Worm (Caenorhabditis elegans) whole organism, young adult: ENCODE measurements around the gene pal-1.

Experiments
- C06A6.2 ChIP-seq: fragments of 200-800 bp; sonication (Bioruptor generic); conservative IDR thresholded peaks from 2 replicates; pipeline ENCODE4 v1.3.6; 2022; ENCODE audit warnings: missing genetic modification characterization, missing compliant biosample characterization
- F10E7.11 ChIP-seq: sonication (generic microtip); optimal IDR thresholded peaks from 2 replicates; lab custom pipeline; 2017; ENCODE audit warnings: mild to moderate bottlenecking, missing genetic modification characterization, moderate library complexity, missing compliant biosample characterization
- F39B2.1 ChIP-seq: fragments of 200-800 bp; sonication (Bioruptor generic); IDR thresholded peaks from 2 replicates; pipeline ENCODE4 v1.3.6; 2022; ENCODE audit warnings: missing genetic modification reagents, missing genetic modification characterization, missing compliant biosample characterization
- Y53G8AR.9 ChIP-seq: fragments of 200-800 bp; sonication (Bioruptor generic); conservative IDR thresholded peaks from 2 replicates; pipeline ENCODE4 v1.3.6; 2022; ENCODE audit warnings: missing genetic modification reagents, missing genetic modification characterization, missing compliant biosample characterization
- Y67H2A.10 ChIP-seq: fragments of 200-800 bp; sonication (Bioruptor generic); conservative IDR thresholded peaks from 2 replicates; pipeline ENCODE4 v1.3.6; 2022; ENCODE audit warnings: missing genetic modification reagents, missing genetic modification characterization, missing compliant biosample characterization
- atf-7 ChIP-seq: sonication (generic microtip); optimal IDR thresholded peaks from 2 replicates; lab custom pipeline; 2017; ENCODE audit warnings: mild to moderate bottlenecking, missing genetic modification characterization, missing compliant biosample characterization
- attf-5 ChIP-seq: fragments of 200-800 bp; sonication (Bioruptor generic); optimal IDR thresholded peaks from 2 replicates; lab custom pipeline; 2018; ENCODE audit warnings: mild to moderate bottlenecking, missing genetic modification characterization, missing compliant biosample characterization
- ceh-27 ChIP-seq: fragments of 200-800 bp; sonication (Bioruptor generic); optimal IDR thresholded peaks from 2 replicates; lab custom pipeline; 2018; ENCODE audit warnings: mild to moderate bottlenecking, missing genetic modification characterization, moderate library complexity, missing compliant biosample characterization
- ceh-40 ChIP-seq: fragments of 200-800 bp; sonication (Bioruptor generic); IDR thresholded peaks from 2 replicates; pipeline ENCODE4 v1.3.6; 2022; ENCODE audit warnings: missing genetic modification characterization, missing compliant biosample characterization
- ceh-91 ChIP-seq: fragments of 200-800 bp; sonication (Bioruptor generic); IDR thresholded peaks from 2 replicates; pipeline ENCODE4 v1.3.6; 2022; ENCODE audit warnings: missing genetic modification reagents, missing genetic modification characterization, missing compliant biosample characterization
- die-1 ChIP-seq: sonication (generic microtip); optimal IDR thresholded peaks from 2 replicates; lab custom pipeline; 2016; ENCODE audit warnings: missing genotype, mild to moderate bottlenecking, missing genetic modification characterization, missing compliant biosample characterization
- egl-44 ChIP-seq: fragments of 200-800 bp; sonication (Bioruptor generic); IDR thresholded peaks from 2 replicates; pipeline ENCODE4 v1.3.6; 2022; ENCODE audit warnings: missing genetic modification reagents, missing genetic modification characterization, missing compliant biosample characterization
- egrh-3 ChIP-seq: fragments of 200-800 bp; sonication (Bioruptor generic); IDR thresholded peaks from 2 replicates; pipeline ENCODE4 v1.3.6; 2022; ENCODE audit warnings: missing genetic modification reagents, missing genetic modification characterization, missing compliant biosample characterization
- ekl-4 ChIP-seq: fragments of 200-800 bp; sonication (Bioruptor generic); IDR thresholded peaks from 2 replicates; pipeline ENCODE4 v1.3.6; 2022; ENCODE audit warnings: missing genetic modification reagents, missing genetic modification characterization, missing compliant biosample characterization
- gei-17 ChIP-seq: fragments of 200-800 bp; sonication (Bioruptor generic); optimal IDR thresholded peaks from 2 replicates; lab custom pipeline; 2018; ENCODE audit warnings: mild to moderate bottlenecking, missing genetic modification characterization, missing compliant biosample characterization
- hlh-26 ChIP-seq: fragments of 200-800 bp; sonication (Bioruptor generic); conservative IDR thresholded peaks from 2 replicates; pipeline ENCODE4 v1.3.6; 2022; ENCODE audit warnings: missing genetic modification reagents, missing genetic modification characterization, missing compliant biosample characterization
- hsf-1 ChIP-seq: fragments of 200-800 bp; sonication (Bioruptor generic); IDR thresholded peaks from 2 replicates; pipeline ENCODE4 v1.3.6; 2022; ENCODE audit warnings: missing genetic modification reagents, missing genetic modification characterization, missing compliant biosample characterization
- let-526 ChIP-seq: fragments of 200-800 bp; sonication (Bioruptor generic); IDR thresholded peaks from 2 replicates; pipeline ENCODE4 v1.3.6; 2022; ENCODE audit warnings: missing genetic modification reagents, missing genetic modification characterization, missing compliant biosample characterization
- lin-54 ChIP-seq: fragments of 200-800 bp; sonication (Bioruptor generic); optimal IDR thresholded peaks from 2 replicates; lab custom pipeline; 2018; ENCODE audit warnings: mild to moderate bottlenecking, missing genetic modification characterization, missing compliant biosample characterization
- madf-3 ChIP-seq: fragments of 200-800 bp; sonication (Bioruptor generic); IDR thresholded peaks from 2 replicates; pipeline ENCODE4 v1.3.6; 2022; ENCODE audit warnings: missing genetic modification reagents, missing genetic modification characterization, missing compliant biosample characterization
- madf-6 ChIP-seq: fragments of 200-800 bp; sonication (Bioruptor generic); IDR thresholded peaks from 2 replicates; pipeline ENCODE4 v1.3.6; 2022; ENCODE audit warnings: missing genetic modification reagents, missing genetic modification characterization, missing compliant biosample characterization
- madf-8 ChIP-seq: fragments of 200-800 bp; sonication (Bioruptor generic); conservative IDR thresholded peaks from 2 replicates; pipeline ENCODE4 v1.3.6; 2022; ENCODE audit warnings: missing genetic modification reagents, missing genetic modification characterization, missing compliant biosample characterization
- mes-4 ChIP-seq: sonication (generic microtip); optimal IDR thresholded peaks from 2 replicates; lab custom pipeline; 2016; ENCODE audit warnings: missing genotype, missing genetic modification characterization, missing compliant biosample characterization
- nfya-2 ChIP-seq: fragments of 200-800 bp; sonication (Bioruptor generic); IDR thresholded peaks from 2 replicates; pipeline ENCODE4 v1.3.6; 2022; ENCODE audit warnings: missing genetic modification reagents, missing genetic modification characterization, missing compliant biosample characterization
- rcor-1 ChIP-seq: fragments of 200-800 bp; sonication (Bioruptor generic); IDR thresholded peaks from 2 replicates; pipeline ENCODE4 v1.3.6; 2022; ENCODE audit warnings: missing genetic modification reagents, missing genetic modification characterization, missing compliant biosample characterization
- rpc-1 ChIP-seq, 2 experiments: fragments of 150-350 bp in 1 of 2; sonication (generic microtip) in 1 of 2; optimal IDR thresholded peaks; 2 replicates each; lab custom pipeline; 2014 to 2018; ENCODE audit warnings: missing biosample characterization in 1 of 2, missing genetic modification characterization in 1 of 2, missing genetic modification reagents in 1 of 2, missing genotype in 1 of 2
- snpc-3.4 ChIP-seq: sonication (generic microtip); optimal IDR thresholded peaks from 2 replicates; lab custom pipeline; 2017; ENCODE audit warnings: missing genetic modification characterization, mild to moderate bottlenecking, missing compliant biosample characterization, antibody characterized with exemption, moderate library complexity, missing genotype, missing genetic modification reagents
- sptf-2 ChIP-seq: fragments of 200-800 bp; sonication (Bioruptor generic); optimal IDR thresholded peaks from 2 replicates; lab custom pipeline; 2018; ENCODE audit warnings: mild to moderate bottlenecking, missing genetic modification characterization, missing compliant biosample characterization
- tbp1 ChIP-seq: fragments of 200-800 bp; sonication (Bioruptor generic); optimal IDR thresholded peaks from 2 replicates; lab custom pipeline; 2018; ENCODE audit warnings: mild to moderate bottlenecking, missing genetic modification characterization, missing compliant biosample characterization
- unc-130 ChIP-seq: sonication (generic microtip); optimal IDR thresholded peaks from 2 replicates; lab custom pipeline; 2016; ENCODE audit warnings: missing genetic modification reagents, missing genetic modification characterization, missing compliant biosample characterization
- unc-62 ChIP-seq: fragments of 150-350 bp; optimal IDR thresholded peaks from 2 replicates; lab custom pipeline; 2014; ENCODE audit warnings: missing biosample characterization, missing genetic modification reagents, missing genetic modification characterization
- zim-3 ChIP-seq: sonication (generic microtip); optimal IDR thresholded peaks from 2 replicates; lab custom pipeline; 2017; ENCODE audit warnings: mild to moderate bottlenecking, missing genetic modification characterization, moderate library complexity, missing compliant biosample characterization
- ztf-25 ChIP-seq: fragments of 200-800 bp; sonication (Bioruptor generic); IDR thresholded peaks from 2 replicates; pipeline ENCODE4 v1.3.6; 2022; ENCODE audit warnings: missing genetic modification reagents, missing genetic modification characterization, missing compliant biosample characterization

Gene pal-1

ce11 chrIII:4811195-4811594 is 1.8 kb upstream of the pal-1 start, which contains the start of gene C38D4.7:
Gene C38D4.7 (minus strand): TSS chrIII:4811295.
- TF ChIP-seq unc-130 (GFP tag; lab: Kevin White, UChicago) (no peak), sptf-2 (GFP tag; lab: Kevin White, UChicago) (no peak), rpc-1 (optimal IDR thresholded peaks at IDR 0.05; lab: Kevin White, UChicago) (no peak), rpc-1 (tag; optimal IDR thresholded peaks at IDR 0.05; lab: Kevin White, UChicago) (no peak), hlh-26 (GFP tag; lab: Robert Waterston, UW) (no peak), egrh-3 (GFP tag; lab: Robert Waterston, UW) (no peak), Y53G8AR.9 (GFP tag; lab: Robert Waterston, UW) (no peak), egl-44 (GFP tag; lab: Robert Waterston, UW) (no peak), Y67H2A.10 (GFP tag; lab: Robert Waterston, UW) (no peak), snpc-3.4 (tag; lab: Kevin White, UChicago) (no peak), ceh-91 (GFP tag; lab: Robert Waterston, UW) (no peak), madf-8 (GFP tag; lab: Robert Waterston, UW) (no peak), C06A6.2 (GFP tag; lab: Robert Waterston, UW) (no peak), let-526 (GFP tag; lab: Robert Waterston, UW) (no peak), zim-3 (tag; lab: Kevin White, UChicago) (no peak)

- TF ChIP-seq die-1 (tag; lab: Kevin White, UChicago) = no peak
- no peak for TF ChIP-seq atf-7 (tag; lab: Kevin White, UChicago)
- TF ChIP-seq madf-6 (GFP tag; lab: Robert Waterston, UW) = peak; percentile 47; the same call in 1 of the 2 replicates
- TF ChIP-seq snpc-3.4 (tag; lab: Kevin White, UChicago) = peak; percentile 26
- peak; percentile 18; the same call in 1 of the 2 replicates for TF ChIP-seq hsf-1 (GFP tag; lab: Robert Waterston, UW)
- TF ChIP-seq madf-3 (GFP tag; lab: Robert Waterston, UW) = 0 out of 2 replicates have a peak, but pooled peaks have one; percentile 42
- TF ChIP-seq attf-5 = peak; percentile 28
- TF ChIP-seq ekl-4 (GFP tag; lab: Robert Waterston, UW) = peak; percentile 31; the same call in 1 of the 2 replicates
These were observed 1.3 kb downstream of the pal-1 start for ce11 chrIII:4808089-4808488.

- TF ChIP-seq F10E7.11 (tag; lab: Kevin White, UChicago) = no peak
- TF ChIP-seq die-1 (tag; lab: Kevin White, UChicago) = no peak
- TF ChIP-seq mes-4 (tag; lab: Kevin White, UChicago) = no peak
- no peak for TF ChIP-seq ceh-27 (GFP tag; lab: Kevin White, UChicago)
- no peak for TF ChIP-seq hsf-1 (GFP tag; lab: Robert Waterston, UW)
- TF ChIP-seq F39B2.1 (GFP tag; lab: Robert Waterston, UW) = no peak
- no peak for TF ChIP-seq nfya-2
- no peak for TF ChIP-seq ztf-25
- TF ChIP-seq lin-54 = no peak
- no peak for TF ChIP-seq gei-17 (GFP tag; lab: Kevin White, UChicago)
- TF ChIP-seq tbp1 (GFP tag; lab: Kevin White, UChicago) = no peak
- no peak for TF ChIP-seq ceh-40
- TF ChIP-seq, all 124 proteins: peak for 0
These were observed 3.0 kb downstream of the pal-1 start for ce11 chrIII:4806345-4806744.

- no peak for TF ChIP-seq rcor-1
- 0 out of 2 replicates have a peak, but pooled peaks have one; percentile 13 for TF ChIP-seq madf-6 (GFP tag; lab: Robert Waterston, UW)
- TF ChIP-seq hsf-1 (GFP tag; lab: Robert Waterston, UW) = 0 out of 2 replicates have a peak, but pooled peaks have one; percentile 37
- no peak for TF ChIP-seq unc-62 (GFP tag; lab: Kevin White, UChicago)
These were observed 6.7 kb downstream of the pal-1 start, which contains the start of gene metl-5 for ce11 chrIII:4802707-4803106. Gene metl-5 (plus strand): TSS chrIII:4803007.
